Worm (Caenorhabditis elegans): ENCODE results near the gene C05C8.7.

ce11 chrV:7231524-7231923 is 15.3 kb downstream of the C05C8.7 start:
- TF ChIP-seq cebp-2 (GFP tag; IDR thresholded peaks at IDR 0.05) (no peak), lin-26 (GFP tag; IDR thresholded peaks at IDR 0.05) (no peak), F57C9.4 (tag; optimal IDR thresholded peaks at IDR 0.05) (no peak), madf-8 (GFP tag; conservative IDR thresholded peaks at IDR 0.05) (no peak), nhr-90 (tag; optimal IDR thresholded peaks at IDR 0.05) (no peak), attf-5 (GFP tag; optimal IDR thresholded peaks at IDR 0.05) (no peak), unc-62 (GFP tag; optimal IDR thresholded peaks at IDR 0.05) (no peak), nhr-179 (tag; optimal IDR thresholded peaks at IDR 0.05) (no peak)
